Worm (Caenorhabditis elegans) whole organism, mixed stage, embryonic: Measurements from ENCODE around the gene C29F5.1.

Experiments used
- M03D4.4 ChIP-seq: sonication (generic microtip); optimal IDR thresholded peaks from 2 replicates; lab custom pipeline; 2017; ENCODE audit warnings: mild to moderate bottlenecking, missing genetic modification characterization, missing compliant biosample characterization
- bed-3 ChIP-seq: fragments of 200-800 bp; sonication (Bioruptor generic); optimal IDR thresholded peaks from 3 replicates; lab custom pipeline; 2018; ENCODE audit warnings: mild to moderate bottlenecking, missing genetic modification characterization, moderate library complexity, missing compliant biosample characterization
- blmp-1 ChIP-seq: fragments of 150-350 bp; optimal IDR thresholded peaks from 2 replicates; lab custom pipeline; 2014; ENCODE audit warnings: missing biosample characterization, missing genetic modification characterization
- ceh-39 ChIP-seq: fragments of 150-350 bp; optimal IDR thresholded peaks from 2 replicates; lab custom pipeline; 2014; ENCODE audit warnings: missing biosample characterization, missing genetic modification characterization
- ceh-43 ChIP-seq: fragments of 200-800 bp; sonication (Bioruptor generic); optimal IDR thresholded peaks from 2 replicates; lab custom pipeline; 2018; ENCODE audit warnings: mild to moderate bottlenecking, missing genetic modification characterization, moderate library complexity, missing compliant biosample characterization
- ceh-83 ChIP-seq: fragments of 200-800 bp; sonication (Bioruptor generic); optimal IDR thresholded peaks from 2 replicates; lab custom pipeline; 2018; ENCODE audit warnings: mild to moderate bottlenecking, missing genetic modification characterization, missing compliant biosample characterization
- ces-1 ChIP-seq: fragments of 150-350 bp; optimal IDR thresholded peaks from 2 replicates; lab custom pipeline; 2014; ENCODE audit warnings: missing biosample characterization, missing genetic modification reagents, missing genetic modification characterization
- cnd-1 ChIP-seq: fragments of 200-800 bp; sonication (Bioruptor generic); optimal IDR thresholded peaks from 2 replicates; lab custom pipeline; 2018; ENCODE audit warnings: mild to moderate bottlenecking, missing genetic modification characterization, missing compliant biosample characterization
- drap-1 ChIP-seq: fragments of 200-800 bp; sonication (Bioruptor generic); optimal IDR thresholded peaks from 3 replicates; lab custom pipeline; 2018; ENCODE audit warnings: mild to moderate bottlenecking, missing genetic modification characterization, missing compliant biosample characterization
- elt-1 ChIP-seq: sonication (generic microtip); optimal IDR thresholded peaks from 2 replicates; lab custom pipeline; 2017; ENCODE audit warnings: missing genetic modification characterization, mild to moderate bottlenecking, missing compliant biosample characterization, antibody characterized with exemption, moderate library complexity, borderline replicate concordance; ENCODE audit not compliant: insufficient read depth
- elt-3 ChIP-seq: fragments of 150-350 bp; optimal IDR thresholded peaks from 2 replicates; lab custom pipeline; 2014; ENCODE audit warnings: missing biosample characterization, missing genetic modification characterization
- flh-1 ChIP-seq: fragments of 200-800 bp; sonication (Bioruptor generic); optimal IDR thresholded peaks from 2 replicates; lab custom pipeline; 2018; ENCODE audit warnings: mild to moderate bottlenecking, missing genetic modification characterization, moderate library complexity, missing compliant biosample characterization
- ham-2 ChIP-seq: fragments of 200-800 bp; sonication (Bioruptor generic); optimal IDR thresholded peaks from 2 replicates; lab custom pipeline; 2018; ENCODE audit warnings: mild to moderate bottlenecking, missing genetic modification characterization, missing compliant biosample characterization
- hlh-1 ChIP-seq: fragments of 150-350 bp; optimal IDR thresholded peaks from 2 replicates; lab custom pipeline; 2014; ENCODE audit warnings: missing biosample characterization, missing genetic modification reagents, missing genetic modification characterization
- lin-13 ChIP-seq: fragments of 150-350 bp; optimal IDR thresholded peaks from 2 replicates; lab custom pipeline; 2014; ENCODE audit warnings: missing biosample characterization, missing genetic modification characterization
- lin-32 ChIP-seq: fragments of 200-800 bp; sonication (Bioruptor generic); optimal IDR thresholded peaks from 2 replicates; lab custom pipeline; 2018; ENCODE audit warnings: mild to moderate bottlenecking, missing genetic modification characterization, missing compliant biosample characterization
- lsy-2 ChIP-seq: fragments of 150-350 bp; optimal IDR thresholded peaks from 2 replicates; lab custom pipeline; 2014; ENCODE audit warnings: missing biosample characterization, missing genetic modification characterization
- mab-5 ChIP-seq: fragments of 150-350 bp; optimal IDR thresholded peaks from 2 replicates; lab custom pipeline; 2014; ENCODE audit warnings: missing biosample characterization, missing genetic modification characterization
- mep-1 ChIP-seq: fragments of 150-350 bp; optimal IDR thresholded peaks from 2 replicates; lab custom pipeline; 2017; ENCODE audit warnings: missing biosample characterization, missing genetic modification reagents, missing genetic modification characterization, inconsistent platforms
- mls-2 ChIP-seq: sonication (generic microtip); optimal IDR thresholded peaks from 2 replicates; lab custom pipeline; 2016; ENCODE audit warnings: mild to moderate bottlenecking, missing genetic modification characterization, moderate library complexity, missing compliant biosample characterization
- nhr-12 ChIP-seq: fragments of 150-350 bp; optimal IDR thresholded peaks from 2 replicates; lab custom pipeline; 2014; ENCODE audit warnings: missing biosample characterization, missing genetic modification characterization
- nhr-2 ChIP-seq: fragments of 150-350 bp; optimal IDR thresholded peaks from 2 replicates; lab custom pipeline; 2014; ENCODE audit warnings: missing biosample characterization, missing genetic modification characterization
- nhr-237 ChIP-seq: fragments of 150-350 bp; optimal IDR thresholded peaks from 2 replicates; lab custom pipeline; 2014; ENCODE audit warnings: missing biosample characterization, missing genetic modification characterization
- nhr-28 ChIP-seq: fragments of 150-350 bp; optimal IDR thresholded peaks from 2 replicates; lab custom pipeline; 2014; ENCODE audit warnings: missing biosample characterization, missing genetic modification characterization
- nhr-76 ChIP-seq: sonication (generic microtip); optimal IDR thresholded peaks from 2 replicates; lab custom pipeline; 2017; ENCODE audit warnings: missing biosample characterization, missing genetic modification characterization
- pha-4 ChIP-seq: fragments of 150-350 bp; optimal IDR thresholded peaks from 2 replicates; lab custom pipeline; 2018; ENCODE audit warnings: missing biosample characterization, missing genetic modification reagents, missing genetic modification characterization
- sem-2 ChIP-seq: fragments of 200-800 bp; sonication (Bioruptor generic); optimal IDR thresholded peaks from 2 replicates; lab custom pipeline; 2018; ENCODE audit warnings: mild to moderate bottlenecking, missing genetic modification characterization, missing compliant biosample characterization
- snpc-4 ChIP-seq: fragments of 150-350 bp; optimal IDR thresholded peaks from 2 replicates; lab custom pipeline; 2014; ENCODE audit warnings: missing biosample characterization, missing genetic modification characterization
- sptf-1 ChIP-seq: sonication (generic microtip); optimal IDR thresholded peaks from 2 replicates; lab custom pipeline; 2017; ENCODE audit warnings: mild to moderate bottlenecking, missing genetic modification characterization, moderate library complexity, missing compliant biosample characterization
- tbx-8 ChIP-seq: fragments of 200-800 bp; sonication (Bioruptor generic); optimal IDR thresholded peaks from 2 replicates; lab custom pipeline; 2018; ENCODE audit warnings: mild to moderate bottlenecking, missing genetic modification characterization, moderate library complexity, missing compliant biosample characterization
- unc-120 ChIP-seq: sonication (generic microtip); optimal IDR thresholded peaks from 2 replicates; lab custom pipeline; 2017; ENCODE audit warnings: missing genetic modification characterization, missing compliant biosample characterization; ENCODE audit not compliant: poor library complexity, severe bottlenecking
- unc-39 ChIP-seq: fragments of 150-350 bp; optimal IDR thresholded peaks from 2 replicates; lab custom pipeline; 2014; ENCODE audit warnings: missing biosample characterization, missing genetic modification characterization
- unc-62 ChIP-seq: fragments of 150-350 bp; optimal IDR thresholded peaks from 2 replicates; lab custom pipeline; 2014; ENCODE audit warnings: missing biosample characterization, missing genetic modification reagents, missing genetic modification characterization
- zip-8 ChIP-seq: fragments of 150-350 bp; optimal IDR thresholded peaks from 2 replicates; lab custom pipeline; 2014; ENCODE audit warnings: missing biosample characterization, missing genetic modification characterization
- ztf-11 ChIP-seq: fragments of 150-350 bp; optimal IDR thresholded peaks from 2 replicates; lab custom pipeline; 2014; ENCODE audit warnings: missing biosample characterization, missing genetic modification characterization

The C29F5.1 gene

DNA sequence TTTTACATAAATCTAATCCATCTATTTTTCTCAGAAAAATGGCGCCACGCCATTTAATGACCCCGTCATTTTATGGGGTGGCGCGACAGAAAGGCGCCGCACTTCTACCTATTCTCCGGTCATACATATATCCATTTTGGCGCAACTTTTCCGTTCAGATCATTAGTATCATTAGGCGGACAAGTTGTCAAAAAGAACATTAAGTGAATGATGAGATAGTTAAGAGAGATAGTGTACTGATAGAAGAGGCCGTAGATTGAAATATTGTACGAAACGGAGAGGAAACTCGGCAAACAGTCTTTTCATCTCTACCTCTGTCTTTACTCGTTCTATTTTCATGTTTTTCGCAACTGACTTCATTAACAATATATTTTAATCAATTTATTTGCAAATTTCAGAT lies 20.8 kb downstream of the C29F5.1 start, which contains the start of gene sma-6:
Gene sma-6, plus strand, starts transcription at position 399 of the 400 bp plus-strand sequence.
- TF ChIP-seq zip-8 (tag; lab: Kevin White, UChicago), result no peak
- TF ChIP-seq ham-2 (GFP tag; lab: Kevin White, UChicago), result no peak
- no peak for TF ChIP-seq blmp-1 (tag; lab: Kevin White, UChicago)
- no peak for TF ChIP-seq tbx-8 (GFP tag; lab: Kevin White, UChicago)
- TF ChIP-seq lsy-2 (tag; lab: Kevin White, UChicago), result no peak
- no peak for TF ChIP-seq M03D4.4 (tag; lab: Kevin White, UChicago)
- TF ChIP-seq unc-39 (tag; lab: Kevin White, UChicago), result no peak
- TF ChIP-seq ces-1 (GFP tag; lab: Kevin White, UChicago), result no peak
- TF ChIP-seq hlh-1, result no peak
- no peak for TF ChIP-seq cnd-1

DNA sequence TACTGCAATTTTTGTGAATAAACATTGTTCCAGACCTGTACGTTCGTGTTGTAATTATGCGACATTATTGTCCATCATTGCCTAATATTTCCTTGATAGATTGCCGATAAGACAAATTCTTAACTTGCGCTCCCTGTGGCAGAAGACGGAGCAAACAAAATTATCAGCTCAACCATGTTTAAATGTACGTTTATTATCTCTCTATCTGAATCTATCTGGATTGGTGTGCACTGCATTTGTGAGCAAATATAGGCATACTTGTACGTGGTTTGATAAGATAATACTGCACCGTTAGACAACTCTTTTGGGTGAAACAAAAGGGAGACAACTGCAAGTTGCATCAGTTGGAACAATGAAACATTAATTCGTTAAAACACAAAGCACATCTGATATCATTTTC lies 24.0 kb downstream of the C29F5.1 start:
- no peak for TF ChIP-seq lin-32 (GFP tag; lab: Kevin White, UChicago)
- TF ChIP-seq M03D4.4 (tag; lab: Kevin White, UChicago), result no peak
- no peak for TF ChIP-seq hlh-1
- TF ChIP-seq elt-1 (tag; lab: Kevin White, UChicago), result no peak
- TF ChIP-seq sptf-1, result no peak

DNA sequence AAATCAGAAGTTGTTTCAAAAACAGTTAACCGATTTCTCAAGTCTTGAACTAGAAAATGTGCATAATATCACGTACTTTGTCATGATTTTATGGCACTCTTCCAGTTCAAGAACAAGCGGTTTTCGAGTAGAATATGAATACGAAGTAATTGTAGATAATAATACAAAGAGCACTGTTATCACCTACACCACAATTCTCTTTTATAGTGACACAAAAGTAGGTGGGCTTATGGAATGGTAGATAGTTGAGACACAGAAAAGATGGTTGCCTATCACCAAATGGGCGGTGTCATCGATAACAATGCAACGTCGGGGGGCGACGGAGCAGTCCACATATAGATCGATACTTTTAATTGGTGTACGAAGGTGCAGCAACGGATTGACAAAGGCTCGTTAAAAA lies 25.3 kb downstream of the C29F5.1 start:
- TF ChIP-seq zip-8 (tag; lab: Kevin White, UChicago) (no peak), ceh-83 (GFP tag; lab: Kevin White, UChicago) (no peak), ceh-43 (GFP tag; lab: Kevin White, UChicago) (no peak), unc-62 (GFP tag; lab: Kevin White, UChicago) (no peak), sem-2 (GFP tag; lab: Kevin White, UChicago) (no peak), ces-1 (GFP tag; lab: Kevin White, UChicago) (no peak), flh-1 (GFP tag; lab: Kevin White, UChicago) (no peak), ztf-11 (no peak), bed-3 (GFP tag; lab: Kevin White, UChicago) (no peak)
- TF ChIP-seq, all 35 proteins: peak for 0

DNA sequence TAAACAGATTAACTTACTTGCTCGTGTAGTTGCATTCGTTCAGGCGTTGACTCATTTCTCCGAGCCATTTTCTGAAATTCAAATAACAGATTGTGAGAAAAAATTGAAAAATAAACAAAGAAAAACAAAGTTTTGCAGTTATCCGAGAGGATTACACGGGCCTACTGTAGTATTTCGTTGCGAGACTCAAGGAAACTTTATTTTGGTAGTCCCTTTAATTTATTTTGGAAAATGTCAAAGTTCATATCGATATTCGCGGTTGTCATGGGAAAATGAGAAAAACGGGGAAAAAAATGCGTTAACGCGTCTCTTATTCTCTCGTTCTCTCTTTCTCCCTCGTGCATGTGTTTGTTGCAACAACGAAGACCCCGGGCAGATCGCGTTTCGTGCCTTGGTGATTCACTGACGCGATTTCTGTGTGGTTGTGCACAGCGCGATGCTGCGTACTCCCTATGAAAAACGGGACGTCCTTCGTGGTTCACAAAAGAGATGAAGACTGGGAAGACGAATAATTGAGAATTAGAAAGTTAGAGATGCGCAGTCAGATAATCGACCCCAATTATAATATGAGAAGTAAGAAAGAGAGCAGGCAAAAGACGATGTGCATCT lies 28.0 kb downstream of the C29F5.1 start, which contains the start of gene set-4:
Gene set-4, minus strand, starts transcription at position 120 of the 609 bp plus-strand sequence.
- TF ChIP-seq nhr-237 (peak; percentile 71), sem-2 (GFP tag; lab: Kevin White, UChicago) (no peak), drap-1 (peak; percentile 71), sptf-1 (peak; percentile 82), hlh-1 (peak; percentile 76), snpc-4 (no peak), unc-62 (GFP tag; lab: Kevin White, UChicago) (peak; percentile 73), ceh-43 (GFP tag; lab: Kevin White, UChicago) (peak; percentile 66), mls-2 (tag; lab: Kevin White, UChicago) (peak; percentile 67), nhr-76 (no peak), ceh-83 (GFP tag; lab: Kevin White, UChicago) (no peak), nhr-2 (tag; lab: Kevin White, UChicago) (no peak), zip-8 (tag; lab: Kevin White, UChicago) (no peak), blmp-1 (tag; lab: Kevin White, UChicago) (no peak), unc-120 (tag; lab: Kevin White, UChicago) (peak; percentile 31), ztf-11 (peak; percentile 55), ham-2 (GFP tag; lab: Kevin White, UChicago) (no peak), M03D4.4 (tag; lab: Kevin White, UChicago) (peak; percentile 49), mab-5 (tag; lab: Kevin White, UChicago) (no peak), nhr-12 (tag; lab: Kevin White, UChicago) (no peak), ces-1 (GFP tag; lab: Kevin White, UChicago) (peak; percentile 75), elt-1 (tag; lab: Kevin White, UChicago) (peak; percentile 8), lin-32 (GFP tag; lab: Kevin White, UChicago) (no peak), nhr-28 (tag; lab: Kevin White, UChicago) (no peak), ceh-39 (tag; lab: Kevin White, UChicago) (peak; percentile 46), unc-39 (tag; lab: Kevin White, UChicago) (peak; percentile 12), mep-1 (tag; lab: Kevin White, UChicago) (peak; percentile 87), flh-1 (GFP tag; lab: Kevin White, UChicago) (no peak), tbx-8 (GFP tag; lab: Kevin White, UChicago) (no peak), pha-4 (peak; percentile 64), lsy-2 (tag; lab: Kevin White, UChicago) (peak; percentile 76), elt-3 (tag; lab: Kevin White, UChicago) (no peak), cnd-1 (peak; percentile 55), bed-3 (GFP tag; lab: Kevin White, UChicago) (peak; percentile 10), lin-13 (tag; lab: Kevin White, UChicago) (peak; percentile 87)
